Fruit fly (Drosophila melanogaster): ENCODE results near the gene twin.

twin gene

DNA sequence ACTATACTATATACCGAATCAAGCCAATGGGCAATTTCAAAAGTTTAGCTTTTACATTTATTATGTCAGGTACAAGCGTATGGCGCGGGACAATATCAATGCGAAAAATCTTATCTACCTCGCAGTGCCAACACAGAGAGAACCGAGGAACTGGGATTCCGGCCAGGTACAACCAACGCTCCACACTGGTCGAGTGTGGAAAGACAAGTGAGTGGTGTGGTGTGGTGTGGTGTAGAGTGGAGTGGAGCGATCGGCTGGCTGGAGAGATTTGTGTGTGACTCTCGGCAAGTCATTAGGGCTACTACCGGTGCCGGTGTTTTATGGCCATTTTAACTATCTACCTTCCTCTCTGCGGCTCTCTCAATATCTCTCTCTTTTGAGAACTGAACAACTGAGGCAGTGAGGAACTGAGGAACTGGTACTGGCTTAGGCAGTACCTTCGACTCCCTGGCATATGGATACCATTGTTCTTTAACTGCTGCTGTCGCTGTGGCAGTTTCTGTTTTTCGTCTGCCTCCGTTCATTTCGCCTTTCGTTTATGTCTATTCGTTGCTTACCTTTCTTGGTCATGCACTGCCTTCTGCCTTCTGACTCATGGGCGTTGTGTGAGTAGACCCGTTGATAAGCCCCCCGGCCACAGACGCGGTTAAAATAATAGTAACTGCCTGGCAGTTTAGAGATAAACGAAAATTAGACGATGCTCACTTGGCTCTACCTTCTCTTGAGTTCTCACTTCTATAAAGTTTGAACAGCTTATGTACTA is 37.7 kb upstream of the twin start (continued):
- TF ChIP-seq onecut (GFP tag; IDR thresholded peaks at IDR 0.05) (peak; percentile 81), CG14667 (GFP tag; IDR thresholded peaks at IDR 0.05) (peak; percentile 78), CG17912 (GFP tag; optimal IDR thresholded peaks at IDR 0.05) (no peak), CG12942 (GFP tag; optimal IDR thresholded peaks at IDR 0.05) (peak; percentile 82), CG8089 (GFP tag; optimal IDR thresholded peaks at IDR 0.05) (peak; percentile 86), gcm2 (GFP tag; optimal IDR thresholded peaks at IDR 0.05) (peak; percentile 79), trem (tag; optimal IDR thresholded peaks at IDR 0.05) (peak; percentile 80), HmgZ (tag; optimal IDR thresholded peaks at IDR 0.05) (peak; percentile 91), CG8478 (optimal IDR thresholded peaks at IDR 0.05) (no peak), gt (GFP tag; IDR thresholded peaks at IDR 0.05) (peak; percentile 42; the same call in 1 of the 2 replicates), az2 (GFP tag; optimal IDR thresholded peaks at IDR 0.05) (peak; percentile 88), stwl (tag; optimal IDR thresholded peaks at IDR 0.05) (peak; percentile 17), hkb (optimal IDR thresholded peaks at IDR 0.05) (no peak), hkb (GFP tag; IDR thresholded peaks at IDR 0.05) (peak; percentile 86), her (GFP tag; optimal IDR thresholded peaks at IDR 0.05) (peak; percentile 88), Opbp (GFP tag; IDR thresholded peaks at IDR 0.05; ENCODE audit: partially characterized antibody) (no peak), fd96Cb (tag; optimal IDR thresholded peaks at IDR 0.05) (peak; percentile 89), BEAF-32 (GFP tag; optimal IDR thresholded peaks at IDR 0.05) (no peak), row (GFP tag; IDR thresholded peaks at IDR 0.05) (peak; percentile 89), dmrt11E (tag; optimal IDR thresholded peaks at IDR 0.05) (peak; percentile 87), peb (GFP tag; IDR thresholded peaks at IDR 0.05) (peak; percentile 80), CG2202 (tag; optimal IDR thresholded peaks at IDR 0.05) (peak; percentile 60), pnt (GFP tag; optimal IDR thresholded peaks at IDR 0.05) (peak; percentile 87), CG16815 (GFP tag; optimal IDR thresholded peaks at IDR 0.05) (peak; percentile 91), nerfin-2 (GFP tag; IDR thresholded peaks at IDR 0.05; ENCODE audit: partially characterized antibody) (no peak), CG12391 (tag; optimal IDR thresholded peaks at IDR 0.05) (peak; percentile 91), zfh1 (GFP tag; IDR thresholded peaks at IDR 0.05) (peak; percentile 95), CG8944 (GFP tag; optimal IDR thresholded peaks at IDR 0.05) (peak; percentile 82), Oaz (GFP tag; IDR thresholded peaks at IDR 0.05) (peak; percentile 55), CG42726 (GFP tag; IDR thresholded peaks at IDR 0.05; ENCODE audit: partially characterized antibody) (no peak), Spps (tag; optimal IDR thresholded peaks at IDR 0.05) (peak; percentile 74), CG12769 (tag; optimal IDR thresholded peaks at IDR 0.05) (peak; percentile 96), z (GFP tag; IDR thresholded peaks at IDR 0.05) (0 out of 3 replicates have a peak, but pooled peaks have one; percentile 46), cas (GFP tag; IDR thresholded peaks at IDR 0.05) (peak; percentile 44; the same call in 1 of the 2 replicates), lmd (GFP tag; IDR thresholded peaks at IDR 0.05) (peak; percentile 87), Dp (GFP tag; optimal IDR thresholded peaks at IDR 0.05) (no peak), CG3407 (GFP tag; optimal IDR thresholded peaks at IDR 0.05) (peak; percentile 81), CG6683 (GFP tag; optimal IDR thresholded peaks at IDR 0.05) (peak; percentile 77), CG13894 (tag; optimal IDR thresholded peaks at IDR 0.05) (peak; percentile 69), Taf1 (GFP tag; IDR thresholded peaks at IDR 0.05) (peak; percentile 85), bsh (GFP tag; optimal IDR thresholded peaks at IDR 0.05) (peak; percentile 83 to 92), jing (GFP tag; optimal IDR thresholded peaks at IDR 0.05) (peak; percentile 83), Rfx (GFP tag; IDR thresholded peaks at IDR 0.05) (peak; percentile 93), GATAe (GFP tag; conservative IDR thresholded peaks at IDR 0.05) (peak; percentile 86), grau (tag; optimal IDR thresholded peaks at IDR 0.05) (peak; percentile 90), Hr39 (optimal IDR thresholded peaks at IDR 0.05) (no peak), CG12744 (GFP tag; optimal IDR thresholded peaks at IDR 0.05) (peak; percentile 72), sima (GFP tag; optimal IDR thresholded peaks at IDR 0.05) (peak; percentile 47), B-H2 (GFP tag; optimal IDR thresholded peaks at IDR 0.05) (no peak), inv (GFP tag; IDR thresholded peaks at IDR 0.05; ENCODE audit: partially characterized antibody) (no peak)
